Worm (Caenorhabditis elegans): ENCODE results near the gene D1086.18.

ce11 chrV:14057540-14057939, 28.1 kb upstream of the D1086.18 start, which contains the start of gene F58D12.3:
- TF ChIP-seq hlh-4 (tag; optimal IDR thresholded peaks at IDR 0.05) (no peak), lin-13 (GFP tag; optimal IDR thresholded peaks at IDR 0.05) (no peak), ama-1 (optimal IDR thresholded peaks at IDR 0.05) (no peak), snpc-4 (tag; optimal IDR thresholded peaks at IDR 0.05) (no peak), tbx-2 (tag; optimal IDR thresholded peaks at IDR 0.05) (no peak), nhr-28 (tag; optimal IDR thresholded peaks at IDR 0.05) (no peak), fkh-8 (tag; optimal IDR thresholded peaks at IDR 0.05) (no peak), dpl-1 (GFP tag; optimal IDR thresholded peaks at IDR 0.05) (no peak)
